Fruit fly (Drosophila melanogaster): ENCODE measurements around the gene Taf10b.

Gene Taf10b

DNA sequence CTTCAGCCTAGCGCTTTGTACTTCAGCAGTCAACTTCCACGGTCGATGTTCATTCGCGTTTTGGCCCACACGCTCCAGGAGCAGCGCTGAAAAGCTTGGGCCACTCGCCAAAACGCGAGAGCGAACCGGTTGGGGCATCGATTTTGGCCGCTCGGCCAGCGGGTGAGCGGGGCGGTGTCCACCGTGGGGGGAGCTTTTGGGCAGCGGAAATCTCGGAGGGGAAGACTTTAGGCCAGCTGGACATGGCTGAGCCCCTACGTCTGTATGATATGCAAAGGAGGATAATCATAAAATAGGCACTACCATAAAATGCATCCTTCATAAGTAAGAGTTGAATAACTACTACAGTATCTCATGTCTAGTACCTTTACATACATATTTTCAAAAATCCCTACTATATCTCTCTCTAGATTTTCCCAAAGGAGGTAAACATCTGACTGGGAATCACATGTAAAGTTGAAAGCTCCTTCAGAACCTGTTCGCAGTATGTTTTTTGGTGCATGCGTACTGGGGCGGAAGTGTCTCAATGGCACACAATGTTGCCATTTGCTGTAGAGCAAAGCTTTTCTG, 32.3 kb upstream of the Taf10b start, which contains the start of gene Syt1:
Gene Syt1, minus strand, starts transcription at position 71 of the 570 bp plus-strand sequence.
- TF ChIP-seq CG6813 (GFP tag; optimal IDR thresholded peaks at IDR 0.05): no peak
- TF ChIP-seq ap (GFP tag; IDR thresholded peaks at IDR 0.05): no peak
- TF ChIP-seq CG11085 (GFP tag; IDR thresholded peaks at IDR 0.05): no peak
- no peak for TF ChIP-seq h (optimal IDR thresholded peaks at IDR 0.05)
- no peak for TF ChIP-seq sob (GFP tag; IDR thresholded peaks at IDR 0.05)
- TF ChIP-seq Deaf1 (tag; optimal IDR thresholded peaks at IDR 0.05): peak; percentile 20
- no peak for TF ChIP-seq CG6791 (GFP tag; IDR thresholded peaks at IDR 0.05; ENCODE audit: partially characterized antibody)
- peak in 1 of 2 experiments; percentile 46 for TF ChIP-seq crp (GFP tag; optimal IDR thresholded peaks at IDR 0.05)
- TF ChIP-seq lmd (GFP tag; IDR thresholded peaks at IDR 0.05): peak; percentile 5; the same call in 1 of the 2 replicates
- no peak for TF ChIP-seq klu (GFP tag; IDR thresholded peaks at IDR 0.05)
- no peak for TF ChIP-seq z (GFP tag; IDR thresholded peaks at IDR 0.05)
- TF ChIP-seq HmgD (GFP tag; optimal IDR thresholded peaks at IDR 0.05): no peak
- TF ChIP-seq sug (tag; optimal IDR thresholded peaks at IDR 0.05): no peak
- TF ChIP-seq tup (GFP tag; optimal IDR thresholded peaks at IDR 0.05): no peak
- TF ChIP-seq tll (GFP tag; optimal IDR thresholded peaks at IDR 0.05): no peak
- no peak for TF ChIP-seq Scr (GFP tag; IDR thresholded peaks at IDR 0.05; ENCODE audit: partially characterized antibody)
- TF ChIP-seq bowl (GFP tag; IDR thresholded peaks at IDR 0.05): no peak
- TF ChIP-seq ranshi (GFP tag; IDR thresholded peaks at IDR 0.05): no peak
- TF ChIP-seq seq (GFP tag; IDR thresholded peaks at IDR 0.05): 0 out of 2 replicates have a peak, but pooled peaks have one; percentile 10
- TF ChIP-seq amos (GFP tag; IDR thresholded peaks at IDR 0.05; ENCODE audit: partially characterized antibody): no peak
- TF ChIP-seq CG2199 (GFP tag; IDR thresholded peaks at IDR 0.05): no peak
- TF ChIP-seq CG13296 (GFP tag; optimal IDR thresholded peaks at IDR 0.05): no peak
- 0 out of 3 replicates have a peak, but pooled peaks have one; percentile 59 for TF ChIP-seq CG11456 (GFP tag; IDR thresholded peaks at IDR 0.05)
- TF ChIP-seq CG7271 (tag; optimal IDR thresholded peaks at IDR 0.05): no peak
- TF ChIP-seq CG9609 (GFP tag; optimal IDR thresholded peaks at IDR 0.05): no peak
- peak; percentile 84 for TF ChIP-seq Ets65A (GFP tag)
- no peak for TF ChIP-seq CG8765 (GFP tag; IDR thresholded peaks at IDR 0.05)
- TF ChIP-seq CG33557 (GFP tag; optimal IDR thresholded peaks at IDR 0.05): no peak
- no peak for TF ChIP-seq grn (GFP tag; optimal IDR thresholded peaks at IDR 0.05)
- no peak for TF ChIP-seq CG17361 (GFP tag; IDR thresholded peaks at IDR 0.05)
- TF ChIP-seq NFAT (GFP tag; IDR thresholded peaks at IDR 0.05): peak; percentile 22; the same call in 1 of the 2 replicates
- TF ChIP-seq CG18599 (GFP tag; optimal IDR thresholded peaks at IDR 0.05): peak; percentile 33
- TF ChIP-seq cato (GFP tag; optimal IDR thresholded peaks at IDR 0.05; ENCODE audit: borderline replicate concordance): no peak
- TF ChIP-seq lab (GFP tag; optimal IDR thresholded peaks at IDR 0.05): peak; percentile 42
- TF ChIP-seq CG10431 (GFP tag; optimal IDR thresholded peaks at IDR 0.05): no peak
- no peak for TF ChIP-seq CG10654 (GFP tag; optimal IDR thresholded peaks at IDR 0.05)
- no peak for TF ChIP-seq CG6683 (GFP tag; optimal IDR thresholded peaks at IDR 0.05)
- no peak for TF ChIP-seq usp (GFP tag; optimal IDR thresholded peaks at IDR 0.05)
- TF ChIP-seq gt (GFP tag; IDR thresholded peaks at IDR 0.05): no peak
- no peak for TF ChIP-seq ftz-f1 (GFP tag; optimal IDR thresholded peaks at IDR 0.05)
- no peak for TF ChIP-seq sc (optimal IDR thresholded peaks at IDR 0.05)
- no peak for TF ChIP-seq sc (GFP tag; optimal IDR thresholded peaks at IDR 0.05)
- peak; percentile 40 for TF ChIP-seq Med (GFP tag)
- TF ChIP-seq Hmr (GFP tag; optimal IDR thresholded peaks at IDR 0.05): peak; percentile 7
- no peak for TF ChIP-seq yki (optimal IDR thresholded peaks at IDR 0.05)
- TF ChIP-seq ase (GFP tag; IDR thresholded peaks at IDR 0.05): 0 out of 3 replicates have a peak, but pooled peaks have one; percentile 18
- TF ChIP-seq slou (GFP tag; optimal IDR thresholded peaks at IDR 0.05): no peak
- no peak for TF ChIP-seq CG7556 (GFP tag; optimal IDR thresholded peaks at IDR 0.05)
- no peak for TF ChIP-seq CG12104 (GFP tag; optimal IDR thresholded peaks at IDR 0.05)
- TF ChIP-seq CG13424 (tag; optimal IDR thresholded peaks at IDR 0.05): no peak
- TF ChIP-seq lilli (GFP tag; optimal IDR thresholded peaks at IDR 0.05): peak; percentile 15

Data from whole organism, embryonic.